Fruit fly (Drosophila melanogaster): ENCODE data around the gene Fur1.

DNA sequence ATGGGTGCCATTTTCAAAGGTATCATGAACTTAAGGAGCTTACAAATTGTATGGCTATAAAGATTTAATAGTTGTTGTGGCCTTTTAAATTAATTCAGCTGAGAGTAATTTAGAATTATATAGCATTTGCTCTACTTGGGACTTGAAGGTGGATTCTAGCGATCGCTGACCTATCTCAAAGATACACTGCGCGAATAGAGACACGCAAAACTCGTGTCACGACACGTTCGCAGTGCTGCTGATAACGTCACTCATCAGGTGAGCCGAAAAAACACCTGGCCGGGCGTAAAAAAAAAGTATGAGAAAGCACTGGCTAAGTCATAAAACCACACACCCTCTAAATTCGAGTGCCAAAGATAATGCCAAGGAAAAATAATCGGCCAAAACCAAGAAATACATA is 16.8 kb upstream of the Fur1 start:
- TF ChIP-seq psq (optimal IDR thresholded peaks at IDR 0.05) (no peak), pan (optimal IDR thresholded peaks at IDR 0.05) (no peak), EcR (GFP tag; optimal IDR thresholded peaks at IDR 0.05) (no peak), usp (GFP tag; optimal IDR thresholded peaks at IDR 0.05) (no peak), CG8478 (optimal IDR thresholded peaks at IDR 0.05) (no peak), Dll (optimal IDR thresholded peaks at IDR 0.05) (no peak)

Measured in whole organism.